Fruit fly (Drosophila melanogaster) whole organism, embryonic: ENCODE data around the gene Hez.

Experiments used
- Awh ChIP-seq: fragments of 200-800 bp; sonication (Bioruptor generic); IDR thresholded peaks from 2 replicates; pipeline ENCODE4, ENCODE4 v1.3.6; 2022; ENCODE audit warnings: missing biosample characterization, missing genetic modification characterization
- Bdp1 ChIP-seq: fragments of 200-800 bp; sonication (Bioruptor generic); optimal IDR thresholded peaks from 3 replicates; lab custom pipeline; 2016; ENCODE audit warnings: missing biosample characterization, missing genetic modification characterization
- Bgb ChIP-seq: fragments of 200-800 bp; sonication (Bioruptor generic); IDR thresholded peaks from 2 replicates; pipeline ENCODE4 v1.3.6; 2022; ENCODE audit warnings: missing biosample characterization, missing genetic modification characterization; ENCODE audit not compliant: partially characterized antibody
- CG10274 ChIP-seq: fragments of 200-800 bp; sonication (Bioruptor generic); optimal IDR thresholded peaks from 3 replicates; lab custom pipeline; 2017; ENCODE audit warnings: missing biosample characterization, mild to moderate bottlenecking, missing genetic modification characterization
- CG10979 ChIP-seq: fragments of 200-800 bp; sonication (Bioruptor generic); optimal IDR thresholded peaks from 2 replicates; lab custom pipeline; 2018; ENCODE audit warnings: missing biosample characterization, mild to moderate bottlenecking, missing genetic modification characterization, moderate library complexity
- CG11398 ChIP-seq: fragments of 200-800 bp; sonication (Bioruptor generic); optimal IDR thresholded peaks from 2 replicates; lab custom pipeline; 2016; ENCODE audit warnings: missing biosample characterization, missing genetic modification characterization
- CG12104 ChIP-seq: fragments of 200-800 bp; sonication (Bioruptor generic); optimal IDR thresholded peaks from 3 replicates; lab custom pipeline; 2016; ENCODE audit warnings: missing biosample characterization, missing genetic modification characterization
- CG14965 ChIP-seq: fragments of 200-800 bp; sonication (Bioruptor generic); optimal IDR thresholded peaks from 2 replicates; lab custom pipeline; 2016; ENCODE audit warnings: missing biosample characterization, missing genetic modification characterization, borderline replicate concordance
- CG1529 ChIP-seq: fragments of 200-800 bp; sonication (Bioruptor generic); optimal IDR thresholded peaks from 3 replicates; lab custom pipeline; 2018; ENCODE audit warnings: missing biosample characterization, missing genetic modification characterization
- CG18011 ChIP-seq: fragments of 200-800 bp; sonication (Bioruptor generic); optimal IDR thresholded peaks from 2 replicates; lab custom pipeline; 2017; ENCODE audit warnings: missing biosample characterization, missing genetic modification characterization, mild to moderate bottlenecking, moderate library complexity, missing genotype
- CG1832 ChIP-seq: fragments of 200-800 bp; sonication (Bioruptor generic); optimal IDR thresholded peaks from 2 replicates; lab custom pipeline; 2017; ENCODE audit warnings: missing biosample characterization, mild to moderate bottlenecking, missing genetic modification characterization, inconsistent platforms
- CG18476 ChIP-seq: fragments of 200-800 bp; sonication (Bioruptor generic); optimal IDR thresholded peaks from 2 replicates; lab custom pipeline; 2016; ENCODE audit warnings: missing biosample characterization, mild to moderate bottlenecking, missing genetic modification characterization
- CG18619 ChIP-seq: fragments of 200-800 bp; sonication (Bioruptor generic); optimal IDR thresholded peaks from 3 replicates; lab custom pipeline; 2017; ENCODE audit warnings: missing biosample characterization, mild to moderate bottlenecking, missing genetic modification characterization
- CG30431 ChIP-seq: fragments of 200-800 bp; sonication (Bioruptor generic); optimal IDR thresholded peaks from 2 replicates; lab custom pipeline; 2017; ENCODE audit warnings: missing biosample characterization, missing genetic modification characterization
- CG4404 ChIP-seq: fragments of 200-800 bp; sonication (Bioruptor generic); IDR thresholded peaks from 2 replicates; pipeline ENCODE4 v1.3.6; 2022; ENCODE audit warnings: missing biosample characterization, missing genetic modification characterization
- CG5180 ChIP-seq: fragments of 200-800 bp; sonication (Bioruptor generic); optimal IDR thresholded peaks from 3 replicates; lab custom pipeline; 2017; ENCODE audit warnings: missing biosample characterization, missing genetic modification characterization, mild to moderate bottlenecking, moderate library complexity, missing genetic modification reagents
- CG8089 ChIP-seq: fragments of 200-800 bp; sonication (Bioruptor generic); optimal IDR thresholded peaks from 3 replicates; lab custom pipeline; 2016; ENCODE audit warnings: missing biosample characterization, missing genetic modification characterization
- CG8478 ChIP-seq: fragments of >200 bp; optimal IDR thresholded peaks from 2 replicates; lab custom pipeline; 2018
- CG9876 ChIP-seq: fragments of 200-800 bp; sonication (Bioruptor generic); optimal IDR thresholded peaks from 2 replicates; lab custom pipeline; 2016; ENCODE audit warnings: missing biosample characterization, missing genetic modification characterization
- D19B ChIP-seq: fragments of 200-800 bp; sonication (Bioruptor generic); optimal IDR thresholded peaks from 2 replicates; lab custom pipeline; 2017; ENCODE audit warnings: missing biosample characterization, mild to moderate bottlenecking, missing genetic modification characterization
- Doc3 ChIP-seq: fragments of 200-800 bp; sonication (Bioruptor generic); IDR thresholded peaks from 3 replicates; pipeline ENCODE4 v1.3.6; 2022; ENCODE audit warnings: missing biosample characterization, missing genetic modification characterization; ENCODE audit not compliant: partially characterized antibody
- ERR ChIP-seq: fragments of 200-800 bp; sonication (Bioruptor generic); optimal IDR thresholded peaks from 2 replicates; lab custom pipeline; 2016; ENCODE audit warnings: missing biosample characterization, missing genetic modification characterization
- Fer3 ChIP-seq: fragments of 200-800 bp; sonication (Bioruptor generic); optimal IDR thresholded peaks from 2 replicates; lab custom pipeline; 2018; ENCODE audit warnings: missing biosample characterization, mild to moderate bottlenecking, missing genetic modification characterization, moderate library complexity
- NC2β ChIP-seq: fragments of 200-800 bp; sonication (Bioruptor generic); optimal IDR thresholded peaks from 2 replicates; lab custom pipeline; 2016; ENCODE audit warnings: missing biosample characterization, missing genetic modification characterization
- NFAT ChIP-seq: fragments of 200-800 bp; sonication (Bioruptor generic); IDR thresholded peaks from 2 replicates; pipeline ENCODE4 v1.3.6; 2022; ENCODE audit warnings: missing biosample characterization, missing genetic modification characterization
- NfI ChIP-seq: fragments of 200-800 bp; sonication (Bioruptor generic); optimal IDR thresholded peaks from 3 replicates; lab custom pipeline; 2018; ENCODE audit warnings: missing biosample characterization, mild to moderate bottlenecking, missing genetic modification characterization, moderate library complexity
- YL-1 ChIP-seq: fragments of 200-800 bp; sonication (Bioruptor generic); optimal IDR thresholded peaks from 3 replicates; lab custom pipeline; 2017; ENCODE audit warnings: missing biosample characterization, mild to moderate bottlenecking, missing genetic modification characterization
- ara ChIP-seq: fragments of 200-800 bp; sonication (Bioruptor generic); IDR thresholded peaks from 2 replicates; pipeline ENCODE4 v1.3.6; 2022; ENCODE audit warnings: missing biosample characterization, missing genetic modification characterization
- dmrt11E ChIP-seq: fragments of 200-800 bp; sonication (Bioruptor generic); optimal IDR thresholded peaks from 3 replicates; lab custom pipeline; 2018; ENCODE audit warnings: missing biosample characterization, mild to moderate bottlenecking, missing genetic modification characterization, moderate library complexity
- emc ChIP-seq: fragments of 200-800 bp; sonication (Bioruptor generic); optimal IDR thresholded peaks from 2 replicates; lab custom pipeline; 2016; ENCODE audit warnings: missing biosample characterization, missing genetic modification characterization
- esg ChIP-seq: fragments of 200-800 bp; sonication (Bioruptor generic); conservative IDR thresholded peaks from 2 replicates; pipeline ENCODE4 v1.3.6; 2022; ENCODE audit warnings: missing biosample characterization, missing genetic modification characterization
- fru ChIP-seq: fragments of >200 bp; optimal IDR thresholded peaks from 2 replicates; lab custom pipeline; 2017
- fu2 ChIP-seq: fragments of 200-800 bp; sonication (Bioruptor generic); optimal IDR thresholded peaks from 2 replicates; lab custom pipeline; 2016; ENCODE audit warnings: missing biosample characterization, missing genetic modification characterization
- gce ChIP-seq: fragments of 200-800 bp; sonication (Bioruptor generic); IDR thresholded peaks from 3 replicates; pipeline ENCODE4 v1.3.6; 2022; ENCODE audit warnings: missing biosample characterization, missing genetic modification characterization
- gem ChIP-seq: fragments of 200-800 bp; sonication (Bioruptor generic); optimal IDR thresholded peaks from 2 replicates; lab custom pipeline; 2019; ENCODE audit warnings: missing biosample characterization, mild to moderate bottlenecking, missing genetic modification characterization, moderate library complexity
- gfzf ChIP-seq: fragments of 200-800 bp; sonication (Bioruptor generic); optimal IDR thresholded peaks from 2 replicates; lab custom pipeline; 2016; ENCODE audit warnings: missing biosample characterization, mild to moderate bottlenecking, missing genetic modification characterization, moderate library complexity
- gro ChIP-seq: fragments of 200-800 bp; sonication (Bioruptor generic); optimal IDR thresholded peaks from 2 replicates; lab custom pipeline; 2016; ENCODE audit warnings: missing biosample characterization, missing genetic modification characterization
- h ChIP-seq: fragments of >200 bp; optimal IDR thresholded peaks from 2 replicates; lab custom pipeline; 2017
- hb ChIP-seq: fragments of 200-800 bp; sonication (Bioruptor generic); IDR thresholded peaks from 3 replicates; pipeline ENCODE4 v1.3.6; 2022; ENCODE audit warnings: missing biosample characterization, missing genetic modification characterization; ENCODE audit not compliant: partially characterized antibody
- ken ChIP-seq: fragments of 200-800 bp; sonication (Bioruptor generic); IDR thresholded peaks from 3 replicates; pipeline ENCODE4 v1.3.6; 2022; ENCODE audit warnings: missing biosample characterization, missing genetic modification characterization
- nerfin-2 ChIP-seq: fragments of 200-800 bp; sonication (Bioruptor generic); IDR thresholded peaks from 2 replicates; pipeline ENCODE4 v1.3.6; 2022; ENCODE audit warnings: missing biosample characterization, missing genetic modification characterization; ENCODE audit not compliant: partially characterized antibody
- nmo ChIP-seq: fragments of 200-800 bp; sonication (Bioruptor generic); optimal IDR thresholded peaks from 2 replicates; lab custom pipeline; 2018; ENCODE audit warnings: missing biosample characterization, mild to moderate bottlenecking, missing genetic modification characterization, moderate library complexity
- pb ChIP-seq: fragments of 200-800 bp; sonication (Bioruptor generic); optimal IDR thresholded peaks from 3 replicates; lab custom pipeline; 2016; ENCODE audit warnings: missing biosample characterization, missing genetic modification characterization
- pita ChIP-seq: fragments of 200-800 bp; sonication (Bioruptor generic); optimal IDR thresholded peaks from 2 replicates; lab custom pipeline; 2017; ENCODE audit warnings: missing biosample characterization, mild to moderate bottlenecking, missing genetic modification characterization
- pum ChIP-seq: fragments of 200-800 bp; sonication (Bioruptor generic); optimal IDR thresholded peaks from 2 replicates; lab custom pipeline; 2016; ENCODE audit warnings: missing biosample characterization, missing genetic modification characterization
- salm ChIP-seq: fragments of 200-800 bp; sonication (Bioruptor generic); optimal IDR thresholded peaks from 2 replicates; lab custom pipeline; 2018; ENCODE audit warnings: missing biosample characterization, mild to moderate bottlenecking, missing genetic modification characterization
- scrt ChIP-seq: fragments of 200-800 bp; sonication (Bioruptor generic); optimal IDR thresholded peaks from 2 replicates; lab custom pipeline; 2018; ENCODE audit warnings: missing biosample characterization, mild to moderate bottlenecking, missing genetic modification characterization, moderate library complexity
- sens-2 ChIP-seq: fragments of 200-800 bp; sonication (Bioruptor generic); IDR thresholded peaks from 2 replicates; pipeline ENCODE4 v1.3.6; 2022; ENCODE audit warnings: missing biosample characterization, missing genetic modification characterization
- sob ChIP-seq: fragments of 200-800 bp; sonication (Bioruptor generic); IDR thresholded peaks from 2 replicates; pipeline ENCODE4 v1.3.6; 2022; ENCODE audit warnings: missing biosample characterization, missing genetic modification characterization
- ssp ChIP-seq: fragments of 200-800 bp; sonication (Bioruptor generic); IDR thresholded peaks from 2 replicates; pipeline ENCODE4 v1.3.6; 2022; ENCODE audit warnings: missing biosample characterization, missing genetic modification characterization

Hez gene

DNA sequence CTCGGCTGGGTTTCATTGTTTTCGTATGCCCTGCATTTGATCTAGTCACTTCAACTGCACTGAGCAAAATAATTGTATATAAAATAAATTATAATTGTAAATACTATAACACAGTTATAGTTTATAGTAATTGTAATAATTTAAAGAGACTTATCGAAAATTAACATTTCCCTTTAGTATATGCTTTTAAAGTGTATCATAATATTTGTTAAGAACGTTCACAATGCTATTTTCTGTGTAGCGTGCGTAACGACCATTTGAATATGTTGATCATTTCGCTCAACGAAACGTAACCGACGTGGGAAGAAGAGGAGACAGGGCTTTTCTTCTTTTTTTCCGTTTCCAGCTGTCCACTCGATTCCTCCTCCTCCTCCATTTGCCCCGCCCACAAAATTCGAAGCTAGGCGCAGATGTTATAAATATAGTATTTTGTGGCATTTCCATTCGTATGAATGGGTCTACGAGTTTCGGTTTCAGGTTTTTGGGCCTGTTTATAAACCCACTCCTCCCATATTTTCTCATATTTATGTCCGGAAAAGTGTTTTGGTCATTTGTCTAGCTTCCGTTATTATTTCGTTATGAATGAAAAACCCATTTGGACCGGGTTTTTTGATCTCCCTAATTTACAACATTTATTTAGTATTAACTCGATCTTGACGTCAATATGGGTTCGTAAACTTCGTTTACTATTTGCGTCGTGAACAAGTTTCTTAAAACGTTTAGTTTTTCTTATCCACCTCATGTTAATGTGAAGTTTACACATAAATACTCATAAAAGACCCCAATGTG lies 37.9 kb downstream of the Hez start (continued):
- TF ChIP-seq CG10979 (tag; lab: Kevin White, UChicago): peak; percentile 94
- peak; percentile 83 for TF ChIP-seq sob (GFP tag; lab: Robert Waterston, UW)
- TF ChIP-seq scrt (GFP tag; lab: Kevin White, UChicago): peak; percentile 51
- TF ChIP-seq ara (GFP tag; lab: Robert Waterston, UW): peak; percentile 85
- TF ChIP-seq Fer3 (tag; lab: Kevin White, UChicago): peak; percentile 76
- no peak for TF ChIP-seq CG8478
- peak; percentile 98 for TF ChIP-seq dmrt11E (tag; lab: Kevin White, UChicago)
- no peak for TF ChIP-seq fru (lab: Kevin White, UChicago)
- TF ChIP-seq sens-2 (GFP tag; lab: Robert Waterston, UW): peak; percentile 69; the same call in 1 of the 2 replicates
- peak; percentile 67; the same call in 1 of the 2 replicates for TF ChIP-seq esg (GFP tag; lab: Robert Waterston, UW)
- peak; percentile 47 for TF ChIP-seq NfI (GFP tag; lab: Kevin White, UChicago)
- no peak for TF ChIP-seq NC2β (GFP tag; lab: Kevin White, UChicago)
- TF ChIP-seq h: no peak
- peak; percentile 86 for TF ChIP-seq gce
- peak; percentile 23 for TF ChIP-seq CG18476 (GFP tag; lab: Kevin White, UChicago)
- TF ChIP-seq CG9876 (GFP tag; lab: Kevin White, UChicago): no peak
- no peak for TF ChIP-seq gro (GFP tag; lab: Kevin White, UChicago)
- TF ChIP-seq CG30431 (GFP tag; lab: Kevin White, UChicago): peak; percentile 75
- no peak for TF ChIP-seq nerfin-2 (GFP tag; lab: Robert Waterston, UW)
- TF ChIP-seq D19B (GFP tag; lab: Kevin White, UChicago): no peak
- peak; percentile 77 for TF ChIP-seq salm (tag; lab: Kevin White, UChicago)
- no peak for TF ChIP-seq CG14965 (GFP tag; lab: Kevin White, UChicago)
- TF ChIP-seq CG5180: no peak
- peak; percentile 65 for TF ChIP-seq CG1529 (GFP tag; lab: Kevin White, UChicago)
- TF ChIP-seq emc (GFP tag; lab: Kevin White, UChicago): no peak
- TF ChIP-seq CG18619 (GFP tag; lab: Kevin White, UChicago): peak; percentile 55
- TF ChIP-seq Bdp1: no peak
- peak; percentile 16 for TF ChIP-seq CG12104 (GFP tag; lab: Kevin White, UChicago)
- no peak for TF ChIP-seq pita (GFP tag; lab: Kevin White, UChicago)
- TF ChIP-seq gem (tag; lab: Kevin White, UChicago): peak; percentile 94
- TF ChIP-seq NFAT (GFP tag; lab: Robert Waterston, UW): peak; percentile 46; the same call in 1 of the 2 replicates
- peak; percentile 93 for TF ChIP-seq nmo (GFP tag; lab: Kevin White, UChicago)
- no peak for TF ChIP-seq CG8089 (GFP tag; lab: Kevin White, UChicago)
- TF ChIP-seq pb (GFP tag; lab: Kevin White, UChicago): no peak
- peak; percentile 88 for TF ChIP-seq Awh (GFP tag; lab: Robert Waterston, UW)
- TF ChIP-seq CG10274 (GFP tag; lab: Kevin White, UChicago): no peak
- no peak for TF ChIP-seq gfzf (GFP tag; lab: Kevin White, UChicago)
- TF ChIP-seq YL-1 (GFP tag; lab: Kevin White, UChicago): no peak
- TF ChIP-seq ken (GFP tag; lab: Robert Waterston, UW): peak; percentile 49; the same call in 1 of the 3 replicates
- peak; percentile 74 for TF ChIP-seq ssp (GFP tag; lab: Robert Waterston, UW)
- no peak for TF ChIP-seq fu2 (GFP tag; lab: Kevin White, UChicago)
- TF ChIP-seq ERR (GFP tag; lab: Kevin White, UChicago): no peak
- TF ChIP-seq pum: no peak
- no peak for TF ChIP-seq CG11398
- TF ChIP-seq Doc3: no peak
- no peak for TF ChIP-seq CG1832 (GFP tag; lab: Kevin White, UChicago)
- no peak for TF ChIP-seq Bgb (GFP tag; lab: Robert Waterston, UW)
- TF ChIP-seq CG18011: no peak
- no peak for TF ChIP-seq hb (GFP tag; lab: Robert Waterston, UW)
- peak; percentile 89 for TF ChIP-seq CG4404
